Fruit fly (Drosophila melanogaster) whole organism, adult: ENCODE data around the gene IntS14.

Experiments
- CG11617 ChIP-seq: fragments of 200-800 bp; sonication (Bioruptor generic); optimal IDR thresholded peaks from 2 replicates; lab custom pipeline; 2017; ENCODE audit warnings: mild to moderate bottlenecking, missing biosample characterization, missing genetic modification reagents, missing genetic modification characterization
- CG12768 ChIP-seq: fragments of 200-800 bp; sonication (Bioruptor generic); optimal IDR thresholded peaks from 2 replicates; lab custom pipeline; 2017; ENCODE audit warnings: missing biosample characterization, missing genetic modification characterization, mild to moderate bottlenecking, moderate library complexity, missing genetic modification reagents
- CG14711 ChIP-seq: fragments of 200-800 bp; sonication (Bioruptor generic); optimal IDR thresholded peaks from 2 replicates; lab custom pipeline; 2018; ENCODE audit warnings: missing biosample characterization, mild to moderate bottlenecking, missing genetic modification characterization, moderate library complexity
- CG1620 ChIP-seq: fragments of 200-800 bp; sonication (Bioruptor generic); optimal IDR thresholded peaks from 2 replicates; lab custom pipeline; 2016; ENCODE audit warnings: missing biosample characterization, missing genetic modification characterization
- CG33017 ChIP-seq: fragments of 200-800 bp; sonication (Bioruptor generic); optimal IDR thresholded peaks from 2 replicates; lab custom pipeline; 2018; ENCODE audit warnings: missing biosample characterization, mild to moderate bottlenecking, missing genetic modification characterization, moderate library complexity
- CG5204 ChIP-seq: fragments of 200-800 bp; sonication (Bioruptor generic); optimal IDR thresholded peaks from 2 replicates; lab custom pipeline; 2016; ENCODE audit warnings: missing biosample characterization, missing genetic modification characterization
- CG7045 ChIP-seq: fragments of 200-800 bp; sonication (Bioruptor generic); optimal IDR thresholded peaks from 2 replicates; lab custom pipeline; 2017; ENCODE audit warnings: missing biosample characterization, mild to moderate bottlenecking, missing genetic modification characterization
- CG7101 ChIP-seq: fragments of 200-800 bp; sonication (Bioruptor generic); optimal IDR thresholded peaks from 2 replicates; lab custom pipeline; 2018; ENCODE audit warnings: missing biosample characterization, mild to moderate bottlenecking, missing genetic modification characterization, moderate library complexity
- Clk ChIP-seq: fragments of 200-800 bp; sonication (Bioruptor generic); optimal IDR thresholded peaks from 2 replicates; lab custom pipeline; 2017; ENCODE audit warnings: missing biosample characterization, missing genetic modification characterization
- Crg-1 ChIP-seq: fragments of 200-800 bp; sonication (Bioruptor generic); optimal IDR thresholded peaks from 2 replicates; lab custom pipeline; 2016; ENCODE audit warnings: missing biosample characterization, missing genetic modification characterization
- Hr96 ChIP-seq: fragments of 200-800 bp; sonication (Bioruptor generic); optimal IDR thresholded peaks from 2 replicates; lab custom pipeline; 2016; ENCODE audit warnings: missing biosample characterization, missing genetic modification characterization
- Mnt ChIP-seq: fragments of 200-800 bp; sonication (Bioruptor generic); optimal IDR thresholded peaks from 2 replicates; lab custom pipeline; 2016; ENCODE audit warnings: missing biosample characterization, mild to moderate bottlenecking, missing genetic modification characterization
- bab1 ChIP-seq: fragments of 200-800 bp; sonication (Bioruptor generic); optimal IDR thresholded peaks from 3 replicates; lab custom pipeline; 2019; ENCODE audit warnings: missing biosample characterization, mild to moderate bottlenecking, missing genetic modification characterization, moderate library complexity
- cic ChIP-seq: fragments of 200-800 bp; sonication (Bioruptor generic); optimal IDR thresholded peaks from 2 replicates; lab custom pipeline; 2017; ENCODE audit warnings: missing biosample characterization, mild to moderate bottlenecking, missing genetic modification characterization, moderate library complexity
- cnc ChIP-seq, 2 experiments: fragments of >200 bp; optimal IDR thresholded peaks; 2 replicates each; lab custom pipeline; 2017
- kay ChIP-seq: fragments of 200-800 bp; sonication (Bioruptor generic); peaks from one replicate; lab custom pipeline; 2016; ENCODE audit warnings: missing biosample characterization, missing genetic modification characterization, borderline replicate concordance
- ovo ChIP-seq: fragments of 200-800 bp; sonication (Bioruptor generic); optimal IDR thresholded peaks from 2 replicates; lab custom pipeline; 2016; ENCODE audit warnings: missing biosample characterization, missing genetic modification characterization
- pad ChIP-seq: fragments of 200-800 bp; sonication (Bioruptor generic); optimal IDR thresholded peaks from 3 replicates; lab custom pipeline; 2017; ENCODE audit warnings: missing biosample characterization, missing genetic modification characterization, mild to moderate bottlenecking, moderate library complexity, missing genetic modification reagents
- tj ChIP-seq: fragments of 200-800 bp; sonication (Bioruptor generic); optimal IDR thresholded peaks from 3 replicates; lab custom pipeline; 2017; ENCODE audit warnings: missing biosample characterization, mild to moderate bottlenecking, missing genetic modification characterization, moderate library complexity
- toe ChIP-seq: fragments of 200-800 bp; sonication (Bioruptor generic); optimal IDR thresholded peaks from 2 replicates; lab custom pipeline; 2016; ENCODE audit warnings: missing biosample characterization, missing genetic modification characterization

Gene IntS14

dm6 chr2L:1172704-1173107, 8.5 kb downstream of the IntS14 start, which contains the start of the genes Charon and CG4887:
Gene Charon, minus strand, starts transcription at chr2L:1172805.
Gene CG4887, plus strand, starts transcription at chr2L:1173009.
- TF ChIP-seq pad (peak; percentile 74), kay (no peak), CG12768 (peak; percentile 79), tj (peak; percentile 69), CG11617 (peak; percentile 81), Clk (GFP tag; lab: Kevin White, UChicago) (peak; percentile 79), toe (GFP tag; lab: Kevin White, UChicago) (peak; percentile 94), bab1 (GFP tag; lab: Kevin White, UChicago) (peak; percentile 70), Crg-1 (GFP tag; lab: Kevin White, UChicago) (peak; percentile 90), cnc (optimal IDR thresholded peaks at IDR 0.05; lab: Kevin White, UChicago) (no peak), CG7101 (peak; percentile 86), CG1620 (GFP tag; lab: Kevin White, UChicago) (peak; percentile 90), cic (GFP tag; lab: Kevin White, UChicago) (peak; percentile 56), Mnt (GFP tag; lab: Kevin White, UChicago) (peak; percentile 84), CG5204 (GFP tag; lab: Kevin White, UChicago) (no peak), Hr96 (GFP tag; lab: Kevin White, UChicago) (peak; percentile 93), CG33017 (tag; lab: Kevin White, UChicago) (peak; percentile 78), CG7045 (GFP tag; lab: Kevin White, UChicago) (peak; percentile 82), CG14711 (tag; lab: Kevin White, UChicago) (peak; percentile 78), ovo (GFP tag; lab: Kevin White, UChicago) (peak; percentile 87)

dm6 chr2L:1177522-1177921, 13.3 kb downstream of the IntS14 start, which contains the start of gene CG4896:
Gene CG4896, plus strand, starts transcription at chr2L:1177690.
- TF ChIP-seq Mnt (GFP tag; lab: Kevin White, UChicago) (no peak), CG1620 (GFP tag; lab: Kevin White, UChicago) (peak; percentile 53), cnc (optimal IDR thresholded peaks at IDR 0.05; lab: Kevin White, UChicago) (no peak), bab1 (GFP tag; lab: Kevin White, UChicago) (peak; percentile 52), CG7101 (peak; percentile 40), cic (GFP tag; lab: Kevin White, UChicago) (peak; percentile 11), CG33017 (tag; lab: Kevin White, UChicago) (no peak), kay (no peak), CG12768 (no peak), tj (no peak), Crg-1 (GFP tag; lab: Kevin White, UChicago) (peak; percentile 37), pad (peak; percentile 21), Clk (GFP tag; lab: Kevin White, UChicago) (no peak), CG7045 (GFP tag; lab: Kevin White, UChicago) (no peak), CG14711 (tag; lab: Kevin White, UChicago) (no peak)

dm6 chr2L:1183799-1184198, 19.6 kb downstream of the IntS14 start, which contains the start of the genes CG5126 and Tgt:
Gene CG5126, minus strand, starts transcription at chr2L:1184020.
Gene Tgt, plus strand, starts transcription at chr2L:1184065.
- TF ChIP-seq Hr96 (GFP tag; lab: Kevin White, UChicago) (no peak), Mnt (GFP tag; lab: Kevin White, UChicago) (peak; percentile 83)

dm6 chr2L:1185642-1186497, 21.6 kb downstream of the IntS14 start, which contains the start of gene CG5001:
Gene CG5001, plus strand, starts transcription at chr2L:1185757.
- TF ChIP-seq CG11617 = peak; percentile 49
- peak; percentile 38 for TF ChIP-seq ovo (GFP tag; lab: Kevin White, UChicago)
- peak; percentile 22 for TF ChIP-seq CG1620 (GFP tag; lab: Kevin White, UChicago)
- TF ChIP-seq CG5204 (GFP tag; lab: Kevin White, UChicago) = no peak
- TF ChIP-seq CG14711 (tag; lab: Kevin White, UChicago) = peak; percentile 76
- TF ChIP-seq CG7045 (GFP tag; lab: Kevin White, UChicago) = peak; percentile 38
- no peak for TF ChIP-seq Crg-1 (GFP tag; lab: Kevin White, UChicago)
- peak; percentile 79 for TF ChIP-seq kay
- no peak for TF ChIP-seq cnc (optimal IDR thresholded peaks at IDR 0.05; lab: Kevin White, UChicago)
- peak; percentile 61 for TF ChIP-seq CG12768
- TF ChIP-seq cic (GFP tag; lab: Kevin White, UChicago) = peak; percentile 98
- peak; percentile 56 for TF ChIP-seq bab1 (GFP tag; lab: Kevin White, UChicago)
- no peak for TF ChIP-seq pad
- TF ChIP-seq tj = no peak
- TF ChIP-seq CG33017 (tag; lab: Kevin White, UChicago) = peak; percentile 69
- TF ChIP-seq Mnt (GFP tag; lab: Kevin White, UChicago) = peak; percentile 61
- no peak for TF ChIP-seq toe (GFP tag; lab: Kevin White, UChicago)
- TF ChIP-seq CG7101 = peak; percentile 83

dm6 chr2L:1199166-1199565, 34.9 kb downstream of the IntS14 start, which contains the start of the genes CG5139 and CG43348:
Gene CG5139, minus strand, starts transcription at chr2L:1199266.
Gene CG43348, plus strand, starts transcription at chr2L:1199412.
- no peak for TF ChIP-seq toe (GFP tag; lab: Kevin White, UChicago)
- no peak for TF ChIP-seq Crg-1 (GFP tag; lab: Kevin White, UChicago)
- no peak for TF ChIP-seq Mnt (GFP tag; lab: Kevin White, UChicago)
- TF ChIP-seq Hr96 (GFP tag; lab: Kevin White, UChicago) = no peak
- TF ChIP-seq CG5204 (GFP tag; lab: Kevin White, UChicago) = no peak
- no peak for TF ChIP-seq CG14711 (tag; lab: Kevin White, UChicago)
